Fruit fly (Drosophila melanogaster) whole organism, embryonic: ENCODE results near the gene CG1161.

Source experiments
- Blimp-1 ChIP-seq: fragments of 200-800 bp; sonication (Bioruptor generic); optimal IDR thresholded peaks from 3 replicates; lab custom pipeline; 2018; ENCODE audit warnings: missing biosample characterization, missing genetic modification characterization, mild to moderate bottlenecking, moderate library complexity, missing genetic modification reagents
- BtbVII ChIP-seq: fragments of 200-800 bp; sonication (Bioruptor generic); optimal IDR thresholded peaks from 3 replicates; lab custom pipeline; 2017; ENCODE audit warnings: missing biosample characterization, mild to moderate bottlenecking, missing genetic modification characterization
- CG10209 ChIP-seq: fragments of 200-800 bp; sonication (Bioruptor generic); optimal IDR thresholded peaks from 3 replicates; lab custom pipeline; 2017; ENCODE audit warnings: missing biosample characterization, mild to moderate bottlenecking, missing genetic modification characterization, missing genetic modification reagents
- CG10543 ChIP-seq: fragments of 200-800 bp; sonication (Bioruptor generic); optimal IDR thresholded peaks from 3 replicates; lab custom pipeline; 2017; ENCODE audit warnings: missing biosample characterization, mild to moderate bottlenecking, missing genetic modification characterization, moderate library complexity
- CG12769 ChIP-seq: fragments of 200-800 bp; sonication (Bioruptor generic); optimal IDR thresholded peaks from 2 replicates; lab custom pipeline; 2019; ENCODE audit warnings: missing biosample characterization, mild to moderate bottlenecking, missing genetic modification characterization, moderate library complexity
- CG13894 ChIP-seq: fragments of 200-800 bp; sonication (Bioruptor generic); optimal IDR thresholded peaks from 3 replicates; lab custom pipeline; 2018; ENCODE audit warnings: missing biosample characterization, mild to moderate bottlenecking, missing genetic modification characterization, moderate library complexity
- CG15514 ChIP-seq: fragments of 200-800 bp; sonication (Bioruptor generic); optimal IDR thresholded peaks from 3 replicates; lab custom pipeline; 2017; ENCODE audit warnings: missing biosample characterization, missing genetic modification characterization, mild to moderate bottlenecking, moderate library complexity, missing genetic modification reagents
- CG16815 ChIP-seq: fragments of 200-800 bp; sonication (Bioruptor generic); optimal IDR thresholded peaks from 3 replicates; lab custom pipeline; 2017; ENCODE audit warnings: missing biosample characterization, mild to moderate bottlenecking, missing genetic modification characterization
- CG18262 ChIP-seq: fragments of 200-800 bp; optimal IDR thresholded peaks from 3 replicates; lab custom pipeline; 2019; ENCODE audit warnings: missing biosample characterization, mild to moderate bottlenecking, missing genetic modification characterization, moderate library complexity
- CG2116 ChIP-seq: fragments of 200-800 bp; sonication (Bioruptor generic); optimal IDR thresholded peaks from 3 replicates; lab custom pipeline; 2018; ENCODE audit warnings: missing biosample characterization, mild to moderate bottlenecking, missing genetic modification characterization
- CG2678 ChIP-seq: fragments of 200-800 bp; sonication (Bioruptor generic); optimal IDR thresholded peaks from 3 replicates; lab custom pipeline; 2019; ENCODE audit warnings: missing biosample characterization, mild to moderate bottlenecking, missing genetic modification characterization, moderate library complexity
- CG34376 ChIP-seq: fragments of 200-800 bp; sonication (Bioruptor generic); optimal IDR thresholded peaks from 2 replicates; lab custom pipeline; 2018; ENCODE audit warnings: missing biosample characterization, mild to moderate bottlenecking, missing genetic modification characterization
- CG3995 ChIP-seq: fragments of 200-800 bp; sonication (Bioruptor generic); optimal IDR thresholded peaks from 3 replicates; lab custom pipeline; 2016; ENCODE audit warnings: missing biosample characterization, missing genetic modification characterization
- CG4328 ChIP-seq: fragments of 200-800 bp; sonication (Bioruptor generic); optimal IDR thresholded peaks from 3 replicates; lab custom pipeline; 2017; ENCODE audit warnings: missing biosample characterization, missing genetic modification reagents, missing genetic modification characterization
- CG7987 ChIP-seq: fragments of 200-800 bp; sonication (Bioruptor generic); optimal IDR thresholded peaks from 2 replicates; lab custom pipeline; 2018; ENCODE audit warnings: missing biosample characterization, mild to moderate bottlenecking, missing genetic modification characterization, moderate library complexity
- CG8089 ChIP-seq: fragments of 200-800 bp; sonication (Bioruptor generic); optimal IDR thresholded peaks from 3 replicates; lab custom pipeline; 2016; ENCODE audit warnings: missing biosample characterization, missing genetic modification characterization
- CG8359 ChIP-seq: fragments of 200-800 bp; sonication (Bioruptor generic); optimal IDR thresholded peaks from 2 replicates; lab custom pipeline; 2017; ENCODE audit warnings: missing biosample characterization, mild to moderate bottlenecking, missing genetic modification characterization, borderline replicate concordance
- CG9817 ChIP-seq: fragments of 200-800 bp; sonication (Bioruptor generic); optimal IDR thresholded peaks from 2 replicates; lab custom pipeline; 2018; ENCODE audit warnings: missing biosample characterization, mild to moderate bottlenecking, missing genetic modification characterization, moderate library complexity
- CG9932 ChIP-seq: fragments of 200-800 bp; sonication (Bioruptor generic); IDR thresholded peaks from 2 replicates; pipeline ENCODE4 v1.3.6; 2022; ENCODE audit warnings: missing biosample characterization, missing genetic modification characterization
- D ChIP-seq, 2 experiments: fragments of 200-800 bp in 1 of 2; fragments of >200 bp in 1 of 2; sonication (Bioruptor generic) in 1 of 2; optimal IDR thresholded peaks; 2 replicates in 1 of 2; 3 replicates in 1 of 2; lab custom pipeline; 2017; ENCODE audit warnings: mild to moderate bottlenecking in 1 of 2, missing biosample characterization in 1 of 2, missing genetic modification characterization in 1 of 2, missing genetic modification reagents in 1 of 2
- Dll ChIP-seq: fragments of 200-800 bp; sonication (Bioruptor generic); IDR thresholded peaks from 4 replicates; pipeline ENCODE4 v1.3.6; 2022; ENCODE audit warnings: missing biosample characterization, missing genetic modification characterization; ENCODE audit not compliant: partially characterized antibody
- Hmx ChIP-seq: fragments of 200-800 bp; sonication (Bioruptor generic); optimal IDR thresholded peaks from 2 replicates; lab custom pipeline; 2016; ENCODE audit warnings: missing biosample characterization, missing genetic modification characterization
- Meics ChIP-seq: fragments of 200-800 bp; sonication (Bioruptor generic); optimal IDR thresholded peaks from 2 replicates; lab custom pipeline; 2017; ENCODE audit warnings: missing biosample characterization, mild to moderate bottlenecking, missing genetic modification characterization
- Mrtf ChIP-seq: fragments of 200-800 bp; sonication (Bioruptor generic); IDR thresholded peaks from 3 replicates; pipeline ENCODE4 v1.3.6; 2022; ENCODE audit warnings: missing biosample characterization, missing genetic modification characterization
- Nf-YB ChIP-seq: fragments of 200-800 bp; sonication (Bioruptor generic); optimal IDR thresholded peaks from 3 replicates; lab custom pipeline; 2019; ENCODE audit warnings: missing biosample characterization, mild to moderate bottlenecking, missing genetic modification characterization, moderate library complexity
- Xbp1 ChIP-seq: fragments of 200-800 bp; sonication (Bioruptor generic); optimal IDR thresholded peaks from 3 replicates; lab custom pipeline; 2016; ENCODE audit warnings: missing biosample characterization, mild to moderate bottlenecking, missing genetic modification characterization
- ato ChIP-seq: fragments of 200-800 bp; sonication (Bioruptor generic); IDR thresholded peaks from 2 replicates; pipeline ENCODE4 v1.3.6; 2022; ENCODE audit warnings: missing biosample characterization, missing genetic modification characterization; ENCODE audit not compliant: partially characterized antibody
- bbx ChIP-seq: fragments of 200-800 bp; sonication (Bioruptor generic); IDR thresholded peaks from 2 replicates; pipeline ENCODE4 v1.3.6; 2022; ENCODE audit warnings: missing biosample characterization, missing genetic modification characterization; ENCODE audit not compliant: partially characterized antibody
- caup ChIP-seq: fragments of 200-800 bp; sonication (Bioruptor generic); optimal IDR thresholded peaks from 3 replicates; lab custom pipeline; 2017; ENCODE audit warnings: missing biosample characterization, mild to moderate bottlenecking, missing genetic modification characterization, moderate library complexity; ENCODE audit not compliant: severe bottlenecking
- chinmo ChIP-seq: fragments of 200-800 bp; sonication (Bioruptor generic); IDR thresholded peaks from 4 replicates; pipeline ENCODE4 v1.3.6; 2022; ENCODE audit warnings: missing biosample characterization, missing genetic modification characterization; ENCODE audit not compliant: partially characterized antibody
- cwo ChIP-seq: fragments of 200-800 bp; sonication (Bioruptor generic); optimal IDR thresholded peaks from 3 replicates; lab custom pipeline; 2017; ENCODE audit warnings: missing biosample characterization, missing genetic modification characterization, mild to moderate bottlenecking, moderate library complexity, missing genetic modification reagents
- dpn ChIP-seq, 2 experiments: fragments of 200-800 bp; sonication (Bioruptor generic); optimal IDR thresholded peaks; 3 replicates each; lab custom pipeline; 2016; ENCODE audit warnings: missing biosample characterization in 2 of 2, missing genetic modification characterization in 2 of 2
- exex ChIP-seq: fragments of 200-800 bp; sonication (Bioruptor generic); optimal IDR thresholded peaks from 4 replicates; lab custom pipeline; 2018; ENCODE audit warnings: missing biosample characterization, mild to moderate bottlenecking, missing genetic modification characterization, moderate library complexity
- fd3F ChIP-seq: fragments of 200-800 bp; sonication (Bioruptor generic); optimal IDR thresholded peaks from 2 replicates; lab custom pipeline; 2018; ENCODE audit warnings: missing biosample characterization, mild to moderate bottlenecking, missing genetic modification characterization, moderate library complexity
- gro ChIP-seq: fragments of 200-800 bp; sonication (Bioruptor generic); optimal IDR thresholded peaks from 2 replicates; lab custom pipeline; 2016; ENCODE audit warnings: missing biosample characterization, missing genetic modification characterization
- hbn ChIP-seq: fragments of 200-800 bp; sonication (Bioruptor generic); IDR thresholded peaks from 2 replicates; pipeline ENCODE4 v1.3.6; 2022; ENCODE audit warnings: missing biosample characterization, missing genetic modification characterization; ENCODE audit not compliant: partially characterized antibody
- hkb ChIP-seq, 2 experiments: fragments of 200-800 bp in 1 of 2; fragments of >200 bp in 1 of 2; sonication (Bioruptor generic) in 1 of 2; IDR thresholded peaks in 1 of 2; optimal IDR thresholded peaks in 1 of 2; 2 replicates each; pipeline versions ENCODE4 v1.3.6 to Lab custom; 2017 to 2022; ENCODE audit warnings: missing biosample characterization in 1 of 2, missing genetic modification characterization in 1 of 2
- mirr ChIP-seq: fragments of 200-800 bp; sonication (Bioruptor generic); optimal IDR thresholded peaks from 3 replicates; lab custom pipeline; 2018; ENCODE audit warnings: missing biosample characterization, mild to moderate bottlenecking, missing genetic modification characterization
- oc ChIP-seq: fragments of 200-800 bp; sonication (Bioruptor generic); optimal IDR thresholded peaks from 2 replicates; lab custom pipeline; 2018; ENCODE audit warnings: missing biosample characterization, mild to moderate bottlenecking, missing genetic modification characterization, moderate library complexity
- pan ChIP-seq, 4 experiments: fragments of >200 bp in 3 of 4; fragments of 200-800 bp in 1 of 4; sonication (Bioruptor generic) in 1 of 4; optimal IDR thresholded peaks in 3 of 4; IDR thresholded peaks in 1 of 4; 2 replicates each; pipeline versions ENCODE4 v1.3.6 to Lab custom; 2017 to 2022; ENCODE audit warnings: missing biosample characterization in 2 of 4, missing genetic modification characterization in 2 of 4, mixed read lengths in 1 of 4
- pros ChIP-seq: fragments of 200-800 bp; sonication (Bioruptor generic); optimal IDR thresholded peaks from 3 replicates; lab custom pipeline; 2019; ENCODE audit warnings: missing biosample characterization, mild to moderate bottlenecking, missing genetic modification characterization, moderate library complexity
- sd ChIP-seq: fragments of 200-800 bp; sonication (Bioruptor generic); optimal IDR thresholded peaks from 3 replicates; lab custom pipeline; 2018; ENCODE audit warnings: missing biosample characterization, mild to moderate bottlenecking, missing genetic modification characterization, moderate library complexity
- sens-2 ChIP-seq: fragments of 200-800 bp; sonication (Bioruptor generic); IDR thresholded peaks from 2 replicates; pipeline ENCODE4 v1.3.6; 2022; ENCODE audit warnings: missing biosample characterization, missing genetic modification characterization
- sna ChIP-seq: fragments of 200-800 bp; sonication (Bioruptor generic); IDR thresholded peaks from 2 replicates; pipeline ENCODE4 v1.3.6; 2022; ENCODE audit warnings: missing biosample characterization, missing genetic modification characterization; ENCODE audit not compliant: partially characterized antibody
- sqz ChIP-seq: fragments of 200-800 bp; sonication (Bioruptor generic); optimal IDR thresholded peaks from 3 replicates; lab custom pipeline; 2018; ENCODE audit warnings: missing biosample characterization, mild to moderate bottlenecking, missing genetic modification characterization
- stwl ChIP-seq: fragments of 200-800 bp; sonication (Bioruptor generic); optimal IDR thresholded peaks from 3 replicates; lab custom pipeline; 2018; ENCODE audit warnings: missing biosample characterization, mild to moderate bottlenecking, missing genetic modification characterization, moderate library complexity
- sug ChIP-seq: fragments of 200-800 bp; optimal IDR thresholded peaks from 2 replicates; lab custom pipeline; 2019; ENCODE audit warnings: missing biosample characterization, mild to moderate bottlenecking, missing genetic modification characterization, moderate library complexity

The CG1161 gene

dm6 chr3R:5363412-5363811 lies 8.5 kb downstream of the CG1161 start (continued):
- TF ChIP-seq CG8359 = no peak
- TF ChIP-seq sna (GFP tag; lab: Robert Waterston, UW) = 0 out of 2 replicates have a peak, but pooled peaks have one; percentile 13
- no peak for TF ChIP-seq D (optimal IDR thresholded peaks at IDR 0.05; lab: Kevin White, UChicago)
- TF ChIP-seq D (GFP tag; optimal IDR thresholded peaks at IDR 0.05; lab: Kevin White, UChicago) = no peak
- no peak for TF ChIP-seq ato
- no peak for TF ChIP-seq Dll
- no peak for TF ChIP-seq CG4328 (GFP tag; lab: Kevin White, UChicago)
- no peak for TF ChIP-seq hkb (optimal IDR thresholded peaks at IDR 0.05; lab: Kevin White, UChicago)
- TF ChIP-seq hkb (GFP tag; IDR thresholded peaks at IDR 0.05; lab: Robert Waterston, UW) = 0 out of 2 replicates have a peak, but pooled peaks have one; percentile 15
- peak; percentile 41 for TF ChIP-seq sd
- TF ChIP-seq CG2116 = no peak
- peak; percentile 62 for TF ChIP-seq CG13894 (tag; lab: Kevin White, UChicago)
- peak; percentile 11 for TF ChIP-seq Blimp-1 (GFP tag; lab: Kevin White, UChicago)
- TF ChIP-seq stwl (tag; lab: Kevin White, UChicago) = no peak
- peak; percentile 68 for TF ChIP-seq CG10543 (GFP tag; lab: Kevin White, UChicago)
- no peak for TF ChIP-seq CG10209
- no peak for TF ChIP-seq Xbp1 (GFP tag; lab: Kevin White, UChicago)
- peak; percentile 54 for TF ChIP-seq pros (GFP tag; lab: Kevin White, UChicago)
- peak; percentile 100 for TF ChIP-seq chinmo (GFP tag; lab: Robert Waterston, UW)
- no peak for TF ChIP-seq Mrtf
- TF ChIP-seq hbn (GFP tag; lab: Robert Waterston, UW) = no peak
- peak; percentile 83 for TF ChIP-seq sqz
- no peak for TF ChIP-seq bbx
- TF ChIP-seq CG12769 = peak; percentile 66
- TF ChIP-seq CG8089 = no peak
- TF ChIP-seq Hmx (GFP tag; lab: Kevin White, UChicago) = no peak
- peak; percentile 90 for TF ChIP-seq oc
- no peak for TF ChIP-seq pan (optimal IDR thresholded peaks at IDR 0.05; lab: Kevin White, UChicago)
- TF ChIP-seq pan (GFP tag; optimal IDR thresholded peaks at IDR 0.05 in 1 of 2, IDR thresholded peaks at IDR 0.05 in 1 of 2) = no peak

DNA sequence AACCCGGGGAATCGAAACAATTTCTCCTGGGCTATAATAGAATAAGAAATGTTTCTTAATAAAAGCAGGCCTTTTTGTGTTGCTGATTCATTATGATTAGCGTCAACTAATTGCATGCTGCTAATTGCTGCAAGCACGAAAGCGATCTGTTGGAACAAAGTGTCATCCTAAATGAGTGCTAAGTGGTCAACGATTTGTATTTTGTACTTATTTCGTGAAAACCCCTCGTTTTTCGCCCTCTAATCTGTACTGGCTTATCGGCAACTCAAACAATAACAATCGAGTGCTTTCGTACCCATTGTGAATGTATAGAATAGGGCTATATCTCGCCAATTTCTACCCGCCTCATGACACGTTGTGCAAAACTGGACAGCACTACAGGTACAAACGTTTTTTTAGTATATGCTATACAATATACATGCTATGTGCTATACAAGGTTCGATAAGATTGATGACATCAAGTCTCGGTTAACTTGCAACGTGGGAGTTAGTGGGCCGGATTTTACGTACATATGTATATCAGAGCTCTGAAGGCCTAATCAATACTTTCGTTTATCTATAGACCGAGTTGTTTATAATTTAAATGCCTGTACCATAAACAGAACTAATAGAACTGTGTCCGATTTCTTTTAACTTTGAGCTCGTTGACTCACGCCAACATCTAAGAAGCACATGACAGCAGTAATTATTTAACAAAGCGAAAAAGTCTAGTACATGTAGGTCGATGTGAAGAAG lies 9.8 kb downstream of the CG1161 start:
- peak; percentile 29 for TF ChIP-seq mirr
- TF ChIP-seq gro (GFP tag; lab: Kevin White, UChicago) = peak; percentile 13
- TF ChIP-seq CG2678 (tag; lab: Kevin White, UChicago) = peak; percentile 29
- no peak for TF ChIP-seq CG9817 (tag; lab: Kevin White, UChicago)
- TF ChIP-seq sug (tag; lab: Kevin White, UChicago) = peak; percentile 39
- no peak for TF ChIP-seq cwo (GFP tag; lab: Kevin White, UChicago)
- TF ChIP-seq BtbVII (GFP tag; lab: Kevin White, UChicago) = peak; percentile 25
- peak; percentile 13 for TF ChIP-seq Meics
- TF ChIP-seq dpn (GFP tag; optimal IDR thresholded peaks at IDR 0.05; lab: Kevin White, UChicago) = no peak
- TF ChIP-seq CG18262 = no peak
- TF ChIP-seq exex = peak; percentile 71
- TF ChIP-seq CG34376 (GFP tag; lab: Kevin White, UChicago) = peak; percentile 63
- TF ChIP-seq CG16815 = no peak
- peak; percentile 40 for TF ChIP-seq fd3F
- peak; percentile 43 for TF ChIP-seq CG7987 (GFP tag; lab: Kevin White, UChicago)
- TF ChIP-seq Nf-YB (GFP tag; lab: Kevin White, UChicago) = no peak
- TF ChIP-seq CG3995 = no peak
- peak; percentile 36 for TF ChIP-seq caup
- 0 out of 2 replicates have a peak, but pooled peaks have one; percentile 16 for TF ChIP-seq CG9932 (GFP tag; lab: Robert Waterston, UW)
- 0 out of 2 replicates have a peak, but pooled peaks have one; percentile 17 for TF ChIP-seq sens-2 (GFP tag; lab: Robert Waterston, UW)
- peak; percentile 20 for TF ChIP-seq CG15514 (GFP tag; lab: Kevin White, UChicago)
